ENCODE assay signal across 2 fruit fly cellular contexts in genomic region chr3R:5704982-5705381, dm6.
A peak's percentile ranks its signal among the peaks of the same experiment; 100 is the strongest.
TF ChIP-seq lines count a peak whose summit lies in the region.

No protein-coding gene starts in this region.

- no peak for TF ChIP-seq CTCF in whole organism, embryonic (GFP tag; optimal IDR thresholded peaks at IDR 0.05; lab: Kevin White, UChicago)

TF ChIP-seq in whole organism, embryonic, 481 proteins besides CTCF, POLR2A, EP300 and RAD21:
- TF ChIP-seq Pdp1 (GFP tag; optimal IDR thresholded peaks at IDR 0.05; lab: Kevin White, UChicago) (no peak), scrt (GFP tag; optimal IDR thresholded peaks at IDR 0.05; lab: Kevin White, UChicago) (no peak), exex (tag; optimal IDR thresholded peaks at IDR 0.05; lab: Kevin White, UChicago) (no peak), sim (GFP tag; IDR thresholded peaks at IDR 0.05; lab: Robert Waterston, UW) (no peak), CG8359 (GFP tag; optimal IDR thresholded peaks at IDR 0.05; lab: Kevin White, UChicago; ENCODE audit: borderline replicate concordance) (peak; percentile 99), CG10267 (tag; optimal IDR thresholded peaks at IDR 0.05; lab: Kevin White, UChicago) (no peak), Gug (GFP tag; IDR thresholded peaks at IDR 0.05; lab: Robert Waterston, UW) (no peak)

TF ChIP-seq in whole organism, wandering third instar larva, 38 proteins besides CTCF, POLR2A, EP300 and RAD21:
- TF ChIP-seq Vsx2 (GFP tag; optimal IDR thresholded peaks at IDR 0.05; lab: Kevin White, UChicago; ENCODE audit: partially characterized antibody): no peak
- peak; percentile 46 for TF ChIP-seq Myc (optimal IDR thresholded peaks at IDR 0.05; lab: Kevin White, UChicago)
